Fruit fly (Drosophila melanogaster) whole organism, embryonic: ENCODE data around the gene CG9166.
A peak's percentile ranks its signal among the peaks of the same experiment; 100 is the strongest.

Experiments used
- BtbVII ChIP-seq: fragments of 200-800 bp; sonication (Bioruptor generic); optimal IDR thresholded peaks from 3 replicates; lab custom pipeline; 2017; ENCODE audit warnings: missing biosample characterization, mild to moderate bottlenecking, missing genetic modification characterization
- CG10147 ChIP-seq: fragments of 200-800 bp; sonication (Bioruptor generic); optimal IDR thresholded peaks from 2 replicates; lab custom pipeline; 2019; ENCODE audit warnings: missing biosample characterization, mild to moderate bottlenecking, missing genetic modification characterization, moderate library complexity
- CG10565 ChIP-seq: fragments of 200-800 bp; sonication (Bioruptor generic); optimal IDR thresholded peaks from 3 replicates; lab custom pipeline; 2016; ENCODE audit warnings: missing biosample characterization, mild to moderate bottlenecking, missing genetic modification characterization
- CG11247 ChIP-seq: fragments of 200-800 bp; sonication (Bioruptor generic); IDR thresholded peaks from 2 replicates; pipeline ENCODE4 v1.3.6; 2022; ENCODE audit warnings: missing biosample characterization, missing genetic modification characterization
- CG12071 ChIP-seq: fragments of 200-800 bp; sonication (Bioruptor generic); optimal IDR thresholded peaks from 3 replicates; lab custom pipeline; 2018; ENCODE audit warnings: missing biosample characterization, mild to moderate bottlenecking, missing genetic modification characterization
- CG1233 ChIP-seq: fragments of 200-800 bp; sonication (Bioruptor generic); optimal IDR thresholded peaks from 4 replicates; lab custom pipeline; 2018; ENCODE audit warnings: missing biosample characterization, mild to moderate bottlenecking, missing genetic modification characterization
- CG13775 ChIP-seq: fragments of 200-800 bp; sonication (Bioruptor generic); optimal IDR thresholded peaks from 3 replicates; lab custom pipeline; 2017; ENCODE audit warnings: missing biosample characterization, mild to moderate bottlenecking, missing genetic modification characterization
- CG14050 ChIP-seq: fragments of 200-800 bp; sonication (Bioruptor generic); IDR thresholded peaks from 3 replicates; pipeline ENCODE4 v1.3.6; 2022; ENCODE audit warnings: missing biosample characterization, missing genetic modification characterization
- CG14667 ChIP-seq: fragments of 200-800 bp; sonication (Bioruptor generic); IDR thresholded peaks from 2 replicates; pipeline ENCODE4 v1.3.6; 2022; ENCODE audit warnings: missing biosample characterization, missing genetic modification characterization
- CG15479 ChIP-seq: fragments of 200-800 bp; sonication (Bioruptor generic); optimal IDR thresholded peaks from 3 replicates; lab custom pipeline; 2019; ENCODE audit warnings: missing biosample characterization, mild to moderate bottlenecking, missing genetic modification characterization, moderate library complexity
- CG17359 ChIP-seq: fragments of 200-800 bp; sonication (Bioruptor generic); optimal IDR thresholded peaks from 3 replicates; lab custom pipeline; 2018; ENCODE audit warnings: missing biosample characterization, mild to moderate bottlenecking, missing genetic modification characterization, moderate library complexity
- CG34422 ChIP-seq: fragments of 200-800 bp; sonication (Bioruptor generic); IDR thresholded peaks from 3 replicates; pipeline ENCODE4 v1.3.6; 2022; ENCODE audit warnings: missing biosample characterization, missing genetic modification characterization
- CG4424 ChIP-seq: fragments of 200-800 bp; sonication (Bioruptor generic); optimal IDR thresholded peaks from 3 replicates; lab custom pipeline; 2016; ENCODE audit warnings: missing biosample characterization, missing genetic modification characterization
- CG6175 ChIP-seq: fragments of 200-800 bp; sonication (Bioruptor generic); IDR thresholded peaks from 3 replicates; pipeline ENCODE4 v1.3.6; 2022; ENCODE audit warnings: missing biosample characterization, missing genetic modification characterization
- CG6254 ChIP-seq: fragments of 200-800 bp; sonication (Bioruptor generic); optimal IDR thresholded peaks from 3 replicates; lab custom pipeline; 2017; ENCODE audit warnings: mild to moderate bottlenecking, missing biosample characterization, missing genetic modification reagents, missing genetic modification characterization
- CG6272 ChIP-seq: fragments of 200-800 bp; sonication (Bioruptor generic); IDR thresholded peaks from 2 replicates; pipeline ENCODE4 v1.3.6; 2022; ENCODE audit warnings: missing biosample characterization, missing genetic modification characterization
- CG7928 ChIP-seq: fragments of 200-800 bp; sonication (Bioruptor generic); optimal IDR thresholded peaks from 2 replicates; lab custom pipeline; 2017; ENCODE audit warnings: missing biosample characterization, mild to moderate bottlenecking, missing genetic modification characterization
- CG9609 ChIP-seq: fragments of 200-800 bp; sonication (Bioruptor generic); optimal IDR thresholded peaks from 3 replicates; lab custom pipeline; 2016; ENCODE audit warnings: missing biosample characterization, missing genetic modification characterization
- Doc2 ChIP-seq: fragments of 200-800 bp; sonication (Bioruptor generic); IDR thresholded peaks from 2 replicates; pipeline ENCODE4 v1.3.6; 2022; ENCODE audit warnings: missing biosample characterization, missing genetic modification characterization
- Drgx ChIP-seq: fragments of 200-800 bp; sonication (Bioruptor generic); IDR thresholded peaks from 2 replicates; pipeline ENCODE4 v1.3.6; 2022; ENCODE audit warnings: missing biosample characterization, missing genetic modification characterization
- Fer2 ChIP-seq: fragments of 200-800 bp; sonication (Bioruptor generic); optimal IDR thresholded peaks from 2 replicates; lab custom pipeline; 2018; ENCODE audit warnings: missing biosample characterization, mild to moderate bottlenecking, missing genetic modification characterization, moderate library complexity
- Fer3 ChIP-seq: fragments of 200-800 bp; sonication (Bioruptor generic); optimal IDR thresholded peaks from 2 replicates; lab custom pipeline; 2018; ENCODE audit warnings: missing biosample characterization, mild to moderate bottlenecking, missing genetic modification characterization, moderate library complexity
- Rfx ChIP-seq: fragments of 200-800 bp; sonication (Bioruptor generic); IDR thresholded peaks from 2 replicates; pipeline ENCODE4 v1.3.6; 2022; ENCODE audit warnings: missing biosample characterization, missing genetic modification characterization
- Sin3A ChIP-seq: fragments of >200 bp; optimal IDR thresholded peaks from 2 replicates; lab custom pipeline; 2018
- Sry-β ChIP-seq: fragments of 200-800 bp; sonication (Bioruptor generic); optimal IDR thresholded peaks from 2 replicates; lab custom pipeline; 2018; ENCODE audit warnings: missing biosample characterization, mild to moderate bottlenecking, missing genetic modification characterization, moderate library complexity
- Xbp1 ChIP-seq: fragments of 200-800 bp; sonication (Bioruptor generic); optimal IDR thresholded peaks from 3 replicates; lab custom pipeline; 2016; ENCODE audit warnings: missing biosample characterization, mild to moderate bottlenecking, missing genetic modification characterization
- aop ChIP-seq: fragments of 200-800 bp; sonication (Bioruptor generic); IDR thresholded peaks from 2 replicates; pipeline ENCODE4 v1.3.6; 2022; ENCODE audit warnings: missing biosample characterization, missing genetic modification characterization
- ase ChIP-seq: fragments of 200-800 bp; sonication (Bioruptor generic); IDR thresholded peaks from 3 replicates; pipeline ENCODE4 v1.3.6; 2022; ENCODE audit warnings: missing biosample characterization, missing genetic modification characterization
- bbx ChIP-seq: fragments of 200-800 bp; sonication (Bioruptor generic); IDR thresholded peaks from 2 replicates; pipeline ENCODE4 v1.3.6; 2022; ENCODE audit warnings: missing biosample characterization, missing genetic modification characterization; ENCODE audit not compliant: partially characterized antibody
- chm ChIP-seq: fragments of 200-800 bp; sonication (Bioruptor generic); IDR thresholded peaks from 2 replicates; pipeline ENCODE4 v1.3.6; 2022; ENCODE audit warnings: missing biosample characterization, missing genetic modification characterization
- crp ChIP-seq, 2 experiments: fragments of 200-800 bp; sonication (Bioruptor generic); optimal IDR thresholded peaks; 2 replicates in 1 of 2; 3 replicates in 1 of 2; lab custom pipeline; 2017; ENCODE audit warnings: missing biosample characterization in 2 of 2, missing genetic modification characterization in 2 of 2, mild to moderate bottlenecking in 1 of 2, moderate library complexity in 1 of 2
- disco-r ChIP-seq: fragments of 200-800 bp; sonication (Bioruptor generic); optimal IDR thresholded peaks from 2 replicates; lab custom pipeline; 2016; ENCODE audit warnings: missing biosample characterization, missing genetic modification characterization
- ewg ChIP-seq: fragments of 200-800 bp; sonication (Bioruptor generic); optimal IDR thresholded peaks from 3 replicates; lab custom pipeline; 2017; ENCODE audit warnings: mild to moderate bottlenecking, missing biosample characterization, missing genetic modification reagents, missing genetic modification characterization
- fd3F ChIP-seq: fragments of 200-800 bp; sonication (Bioruptor generic); optimal IDR thresholded peaks from 2 replicates; lab custom pipeline; 2018; ENCODE audit warnings: missing biosample characterization, mild to moderate bottlenecking, missing genetic modification characterization, moderate library complexity
- fru ChIP-seq: fragments of >200 bp; optimal IDR thresholded peaks from 2 replicates; lab custom pipeline; 2017
- gcm2 ChIP-seq: fragments of 200-800 bp; sonication (Bioruptor generic); optimal IDR thresholded peaks from 2 replicates; lab custom pipeline; 2016; ENCODE audit warnings: missing biosample characterization, missing genetic modification characterization
- hth ChIP-seq: fragments of >200 bp; optimal IDR thresholded peaks from 2 replicates; lab custom pipeline; 2017; ENCODE audit warnings: inconsistent platforms
- lmd ChIP-seq: fragments of 200-800 bp; sonication (Bioruptor generic); IDR thresholded peaks from 2 replicates; pipeline ENCODE4 v1.3.6; 2022; ENCODE audit warnings: missing biosample characterization, missing genetic modification characterization
- nerfin-1 ChIP-seq: fragments of 200-800 bp; sonication (Bioruptor generic); optimal IDR thresholded peaks from 3 replicates; lab custom pipeline; 2019; ENCODE audit warnings: missing biosample characterization, mild to moderate bottlenecking, missing genetic modification characterization, moderate library complexity
- otp ChIP-seq: fragments of 200-800 bp; sonication (Bioruptor generic); IDR thresholded peaks from 3 replicates; pipeline ENCODE4, ENCODE4 v1.3.6; 2022; ENCODE audit warnings: missing biosample characterization, missing genetic modification characterization
- psq ChIP-seq: fragments of 200-800 bp; sonication (Bioruptor generic); optimal IDR thresholded peaks from 2 replicates; lab custom pipeline; 2017; ENCODE audit warnings: missing biosample characterization, missing genetic modification characterization
- shn ChIP-seq: fragments of 200-800 bp; sonication (Bioruptor generic); optimal IDR thresholded peaks from 3 replicates; lab custom pipeline; 2016; ENCODE audit warnings: missing biosample characterization, missing genetic modification characterization
- tap ChIP-seq: fragments of 200-800 bp; optimal IDR thresholded peaks from 3 replicates; lab custom pipeline; 2019; ENCODE audit warnings: missing biosample characterization, mild to moderate bottlenecking, missing genetic modification characterization, moderate library complexity
- tio ChIP-seq: fragments of 200-800 bp; sonication (Bioruptor generic); optimal IDR thresholded peaks from 2 replicates; lab custom pipeline; 2017; ENCODE audit warnings: missing biosample characterization, missing genetic modification characterization, inconsistent platforms
- toy ChIP-seq: fragments of 200-800 bp; sonication (Bioruptor generic); IDR thresholded peaks from 2 replicates; pipeline ENCODE4 v1.3.6; 2022; ENCODE audit warnings: missing biosample characterization, missing genetic modification characterization
- unpg ChIP-seq: fragments of 200-800 bp; sonication (Bioruptor generic); optimal IDR thresholded peaks from 3 replicates; lab custom pipeline; 2018; ENCODE audit warnings: missing biosample characterization, mild to moderate bottlenecking, missing genetic modification characterization, moderate library complexity
- usp ChIP-seq: fragments of >200 bp; optimal IDR thresholded peaks from 2 replicates; lab custom pipeline; 2017; ENCODE audit warnings: missing biosample characterization, missing genetic modification characterization
- z ChIP-seq: fragments of 200-800 bp; sonication (Bioruptor generic); IDR thresholded peaks from 3 replicates; pipeline ENCODE4 v1.3.6; 2022; ENCODE audit warnings: missing biosample characterization, missing genetic modification characterization
- zen ChIP-seq: fragments of 200-800 bp; sonication (Bioruptor generic); optimal IDR thresholded peaks from 3 replicates; lab custom pipeline; 2018; ENCODE audit warnings: missing biosample characterization, mild to moderate bottlenecking, missing genetic modification characterization, moderate library complexity

Gene CG9166

dm6 chr3L:1334571-1335427 lies 16.1 kb upstream of the CG9166 start, which contains the start of the genes Hmbs and CG2211 (continued):
- TF ChIP-seq Fer3 (tag; lab: Kevin White, UChicago): peak; percentile 84

dm6 chr3L:1335428-1335764 lies 15.5 kb upstream of the CG9166 start:
- TF ChIP-seq ase (GFP tag; lab: Robert Waterston, UW) (peak; percentile 27; the same call in 1 of the 3 replicates), usp (no peak), CG6254 (GFP tag; lab: Kevin White, UChicago) (no peak), shn (peak; percentile 32), gcm2 (GFP tag; lab: Kevin White, UChicago) (no peak), lmd (peak; percentile 67), toy (GFP tag; lab: Robert Waterston, UW) (no peak), otp (no peak), crp (GFP tag; optimal IDR thresholded peaks at IDR 0.05; lab: Kevin White, UChicago) (no peak), CG34422 (GFP tag; lab: Robert Waterston, UW) (no peak), CG1233 (no peak), psq (GFP tag; lab: Kevin White, UChicago) (no peak), Xbp1 (GFP tag; lab: Kevin White, UChicago) (peak; percentile 43), CG14667 (GFP tag; lab: Robert Waterston, UW) (no peak), ewg (GFP tag; lab: Kevin White, UChicago) (no peak), Sry-β (GFP tag; lab: Kevin White, UChicago) (no peak), CG10147 (no peak), CG6175 (no peak), CG7928 (no peak), CG4424 (no peak), Fer2 (tag; lab: Kevin White, UChicago) (no peak), CG13775 (no peak), Rfx (peak; percentile 84), CG10565 (GFP tag; lab: Kevin White, UChicago) (no peak), CG6272 (GFP tag; lab: Robert Waterston, UW) (no peak), Doc2 (GFP tag; lab: Robert Waterston, UW) (no peak), tap (no peak), nerfin-1 (tag; lab: Kevin White, UChicago) (peak; percentile 56), disco-r (GFP tag; lab: Kevin White, UChicago) (no peak), CG15479 (GFP tag; lab: Kevin White, UChicago) (peak; percentile 63), z (no peak), Sin3A (lab: Kevin White, UChicago) (no peak), fru (lab: Kevin White, UChicago) (no peak), hth (lab: Kevin White, UChicago) (no peak), CG11247 (peak; percentile 53; the same call in 1 of the 2 replicates), chm (GFP tag; lab: Robert Waterston, UW) (no peak; the same call in 1 of the 2 replicates), zen (no peak), CG12071 (peak; percentile 58), bbx (no peak), fd3F (peak; percentile 42), CG9609 (no peak), CG17359 (peak; percentile 39), unpg (GFP tag; lab: Kevin White, UChicago) (peak; percentile 43), tio (GFP tag; lab: Kevin White, UChicago) (no peak), aop (GFP tag; lab: Robert Waterston, UW) (no peak), CG14050 (GFP tag; lab: Robert Waterston, UW) (peak; percentile 38; the same call in 2 of the 3 replicates), BtbVII (GFP tag; lab: Kevin White, UChicago) (no peak), Drgx (peak; percentile 90)
